Worm (Caenorhabditis elegans) whole organism, early embryonic: ENCODE data around the gene spas-1.

Experiments
- B0310.2 ChIP-seq: sonication (generic microtip); optimal IDR thresholded peaks from 2 replicates; lab custom pipeline; 2016; ENCODE audit warnings: mild to moderate bottlenecking, missing genetic modification characterization, missing compliant biosample characterization
- F13C5.2 ChIP-seq: sonication (generic microtip); optimal IDR thresholded peaks from 2 replicates; lab custom pipeline; 2017; ENCODE audit warnings: mild to moderate bottlenecking, missing genetic modification characterization, inconsistent platforms, missing compliant biosample characterization
- aly-1 ChIP-seq: sonication (generic microtip); optimal IDR thresholded peaks from 2 replicates; lab custom pipeline; 2016; ENCODE audit warnings: missing genetic modification characterization, missing compliant biosample characterization
- ama-1 ChIP-seq: fragments of 150-350 bp; optimal IDR thresholded peaks from 2 replicates; lab custom pipeline; 2014
- ceh-13 ChIP-seq: fragments of 200-800 bp; sonication (Bioruptor generic); optimal IDR thresholded peaks from 2 replicates; lab custom pipeline; 2018; ENCODE audit warnings: mild to moderate bottlenecking, missing genetic modification characterization, missing compliant biosample characterization
- ceh-36 ChIP-seq: sonication (generic microtip); optimal IDR thresholded peaks from 2 replicates; lab custom pipeline; 2016; ENCODE audit warnings: missing genetic modification characterization, inconsistent platforms, missing compliant biosample characterization
- ets-7 ChIP-seq: sonication (generic microtip); optimal IDR thresholded peaks from 2 replicates; lab custom pipeline; 2016; ENCODE audit warnings: missing genotype, missing genetic modification characterization, missing compliant biosample characterization
- hmg-4 ChIP-seq: fragments of 200-800 bp; sonication (Bioruptor generic); optimal IDR thresholded peaks from 2 replicates; lab custom pipeline; 2018; ENCODE audit warnings: mild to moderate bottlenecking, missing genetic modification characterization, missing compliant biosample characterization
- hnd-1 ChIP-seq: sonication (generic microtip); optimal IDR thresholded peaks from 2 replicates; lab custom pipeline; 2016; ENCODE audit warnings: missing genetic modification characterization, missing compliant biosample characterization
- pes-1 ChIP-seq: fragments of 200-800 bp; sonication (Bioruptor generic); IDR thresholded peaks from 2 replicates; pipeline ENCODE4 v1.3.6; 2022; ENCODE audit warnings: missing genetic modification reagents, missing genetic modification characterization, missing compliant biosample characterization
- scrt-1 ChIP-seq: fragments of 200-800 bp; sonication (Bioruptor generic); IDR thresholded peaks from 2 replicates; pipeline ENCODE4 v1.3.6; 2022; ENCODE audit warnings: missing genetic modification characterization, missing compliant biosample characterization
- tbx-11 ChIP-seq: fragments of 200-800 bp; sonication (Bioruptor generic); IDR thresholded peaks from 2 replicates; pipeline ENCODE4 v1.3.6; 2022; ENCODE audit warnings: missing genetic modification characterization, missing compliant biosample characterization
- tbx-37 ChIP-seq: fragments of 200-800 bp; sonication (Bioruptor generic); conservative IDR thresholded peaks from 2 replicates; pipeline ENCODE4 v1.3.6; 2022; ENCODE audit warnings: missing genetic modification reagents, missing genetic modification characterization, missing compliant biosample characterization
- tra-4 ChIP-seq: sonication (generic microtip); optimal IDR thresholded peaks from 2 replicates; lab custom pipeline; 2017; ENCODE audit warnings: missing genetic modification characterization, missing compliant biosample characterization

ce11 chrV:9143896-9144295 lies 31.7 kb upstream of the spas-1 start:
- TF ChIP-seq ama-1 (lab: Kevin White, UChicago): no peak
- TF ChIP-seq aly-1: no peak
- TF ChIP-seq tbx-11 (GFP tag; lab: Robert Waterston, UW): no peak
- TF ChIP-seq F13C5.2 (tag; lab: Kevin White, UChicago): no peak
- TF ChIP-seq hnd-1 (tag; lab: Kevin White, UChicago): no peak
- no peak for TF ChIP-seq scrt-1 (GFP tag; lab: Robert Waterston, UW)
- no peak for TF ChIP-seq ceh-36 (tag; lab: Kevin White, UChicago)
- no peak for TF ChIP-seq tbx-37 (GFP tag; lab: Robert Waterston, UW)
- no peak for TF ChIP-seq pes-1 (GFP tag; lab: Robert Waterston, UW)
- TF ChIP-seq ceh-13 (GFP tag; lab: Kevin White, UChicago): no peak
- TF ChIP-seq tra-4: no peak
- no peak for TF ChIP-seq ets-7 (tag; lab: Kevin White, UChicago)
- no peak for TF ChIP-seq hmg-4
- no peak for TF ChIP-seq B0310.2
